Worm (Caenorhabditis elegans) whole organism, midembryonic: Measurements from ENCODE around the gene F26F2.7.

Experiments
- T22C8.4 ChIP-seq: fragments of 200-800 bp; sonication (Bioruptor generic); IDR thresholded peaks from 2 replicates; pipeline ENCODE4 v1.3.6; 2022; ENCODE audit warnings: missing genetic modification characterization, missing compliant biosample characterization
- cog-1 ChIP-seq: sonication (generic microtip); optimal IDR thresholded peaks from 2 replicates; lab custom pipeline; 2016; ENCODE audit warnings: missing genetic modification characterization, missing compliant biosample characterization
- klf-2 ChIP-seq: fragments of 200-800 bp; sonication (Bioruptor generic); conservative IDR thresholded peaks from 2 replicates; pipeline ENCODE4 v1.3.6; 2022; ENCODE audit warnings: missing genetic modification reagents, missing genetic modification characterization, missing compliant biosample characterization
- ref-1 ChIP-seq: fragments of 200-800 bp; sonication (Bioruptor generic); conservative IDR thresholded peaks from 2 replicates; pipeline ENCODE4 v1.3.6; 2022; ENCODE audit warnings: missing genetic modification reagents, missing genetic modification characterization, missing compliant biosample characterization
- tab-1 ChIP-seq: fragments of 200-800 bp; sonication (Bioruptor generic); IDR thresholded peaks from 2 replicates; pipeline ENCODE4 v1.3.6; 2022; ENCODE audit warnings: missing genetic modification characterization, missing compliant biosample characterization
- ztf-29 ChIP-seq: fragments of 200-800 bp; sonication (Bioruptor generic); IDR thresholded peaks from 2 replicates; pipeline ENCODE4 v1.3.6; 2022; ENCODE audit warnings: missing genetic modification reagents, missing genetic modification characterization, missing compliant biosample characterization

ce11 chrV:20561795-20562194 is 19.0 kb upstream of the F26F2.7 start, which contains the start of gene F26F2.1:
- TF ChIP-seq T22C8.4 (GFP tag; lab: Robert Waterston, UW) (no peak), cog-1 (tag; lab: Kevin White, UChicago) (no peak), ztf-29 (no peak), tab-1 (GFP tag; lab: Robert Waterston, UW) (no peak), klf-2 (no peak), ref-1 (GFP tag; lab: Robert Waterston, UW) (no peak)
